Worm (Caenorhabditis elegans): ENCODE data around the gene ZC455.1.

DNA sequence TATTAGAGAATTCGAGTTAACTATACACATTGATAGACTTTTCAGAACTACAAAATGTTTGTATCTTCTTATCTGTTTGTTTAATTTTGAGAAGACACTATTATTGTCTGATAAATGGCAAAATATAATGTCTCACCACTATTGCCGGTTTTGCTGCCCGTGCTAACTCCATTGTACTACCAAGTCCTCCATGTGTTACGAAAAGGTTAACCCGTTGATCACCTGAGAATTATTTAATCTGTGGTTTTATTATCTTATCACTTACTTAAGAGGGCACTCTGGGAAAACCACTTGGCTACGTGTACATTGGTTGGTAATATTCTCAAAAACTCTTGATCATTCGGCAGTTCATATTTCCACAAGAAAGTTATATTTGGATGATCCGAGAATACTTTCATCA, 22.6 kb downstream of the ZC455.1 start:
- no peak for TF ChIP-seq hmg-20 (GFP tag; IDR thresholded peaks at IDR 0.05)
- no peak for TF ChIP-seq snpc-3.4 (tag; optimal IDR thresholded peaks at IDR 0.05)
- no peak for TF ChIP-seq pha-4 (tag; optimal IDR thresholded peaks at IDR 0.05)
- no peak for TF ChIP-seq efl-1 (GFP tag; optimal IDR thresholded peaks at IDR 0.05)
- TF ChIP-seq attf-5 (GFP tag; optimal IDR thresholded peaks at IDR 0.05), result no peak
- no peak for TF ChIP-seq madf-10 (tag; optimal IDR thresholded peaks at IDR 0.05)
- TF ChIP-seq akir-1 (GFP tag; optimal IDR thresholded peaks at IDR 0.05), result no peak

Data from whole organism, young adult.